Worm (Caenorhabditis elegans): ENCODE data around the gene F01F1.15.

F01F1.15 gene

DNA sequence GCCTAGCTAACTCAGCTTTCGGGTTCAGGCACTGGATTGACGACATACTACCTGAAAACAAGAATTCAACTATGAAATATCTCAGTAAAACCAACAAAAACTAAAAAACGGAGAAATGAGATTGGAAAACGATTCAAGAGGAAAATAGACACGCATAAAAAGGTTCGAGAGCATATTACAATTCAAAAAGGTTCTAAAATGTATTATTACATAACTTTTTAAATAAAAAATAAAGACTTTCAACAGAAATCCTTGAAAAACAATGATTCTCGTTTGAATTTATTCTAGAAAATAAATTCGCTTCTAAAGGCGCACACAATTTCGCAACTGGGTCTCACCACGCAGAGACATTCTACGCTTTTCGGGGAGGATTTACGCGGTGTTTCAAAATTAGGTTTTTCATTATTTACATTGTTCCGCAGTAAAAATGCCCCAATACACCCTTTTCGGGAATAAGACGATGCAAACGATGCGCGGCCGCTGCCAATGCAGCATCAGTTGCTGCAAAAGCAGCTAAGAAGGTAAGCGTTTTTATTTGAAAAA lies 13.6 kb downstream of the F01F1.15 start, which contains the start of the genes cct-6 and alh-9 (continued):
- TF ChIP-seq unc-130 (GFP tag; optimal IDR thresholded peaks at IDR 0.05) (no peak), F57A8.1 (GFP tag; optimal IDR thresholded peaks at IDR 0.05) (no peak), nhr-80 (tag; optimal IDR thresholded peaks at IDR 0.05) (peak; percentile 11), ceh-27 (GFP tag; optimal IDR thresholded peaks at IDR 0.05) (peak; percentile 35), dpff-1 (tag; optimal IDR thresholded peaks at IDR 0.05) (no peak), B0035.1 (tag; optimal IDR thresholded peaks at IDR 0.05) (no peak), F49E8.2 (tag; optimal IDR thresholded peaks at IDR 0.05; ENCODE audit: insufficient read depth) (no peak), rcor-1 (GFP tag; IDR thresholded peaks at IDR 0.05) (no peak), nhr-120 (GFP tag; IDR thresholded peaks at IDR 0.05) (no peak), dpl-1 (GFP tag; optimal IDR thresholded peaks at IDR 0.05) (peak; percentile 81), F37B4.10 (GFP tag; IDR thresholded peaks at IDR 0.05) (no peak), lin-40 (tag; optimal IDR thresholded peaks at IDR 0.05) (peak; percentile 31), hlh-26 (GFP tag; conservative IDR thresholded peaks at IDR 0.05) (no peak), Y95B8A.8 (GFP tag; IDR thresholded peaks at IDR 0.05) (no peak), mel-28 (tag; optimal IDR thresholded peaks at IDR 0.05; ENCODE audit: borderline replicate concordance) (no peak), unc-62 (GFP tag; optimal IDR thresholded peaks at IDR 0.05) (no peak), nhr-179 (tag; optimal IDR thresholded peaks at IDR 0.05) (no peak), lin-54 (GFP tag; optimal IDR thresholded peaks at IDR 0.05) (peak; percentile 91), somi-1 (GFP tag; optimal IDR thresholded peaks at IDR 0.05) (no peak), ztf-22 (GFP tag; optimal IDR thresholded peaks at IDR 0.05) (no peak), ceh-79 (tag; optimal IDR thresholded peaks at IDR 0.05) (no peak), attf-6 (GFP tag; IDR thresholded peaks at IDR 0.05) (no peak), D2030.7 (GFP tag; IDR thresholded peaks at IDR 0.05) (no peak), nfya-1 (tag; optimal IDR thresholded peaks at IDR 0.05; ENCODE audit: borderline replicate concordance, insufficient read depth) (no peak), snpc-4 (GFP tag; optimal IDR thresholded peaks at IDR 0.05) (no peak), snpc-4 (tag; optimal IDR thresholded peaks at IDR 0.05) (peak in 3 of 4 experiments; percentile 19 to 30 (median 22)), athp-1 (tag; optimal IDR thresholded peaks at IDR 0.05) (no peak), C17E4.6 (GFP tag; IDR thresholded peaks at IDR 0.05) (no peak), ztf-3 (GFP tag; optimal IDR thresholded peaks at IDR 0.05) (no peak), let-607 (tag; optimal IDR thresholded peaks at IDR 0.05) (no peak), ztf-26 (tag; optimal IDR thresholded peaks at IDR 0.05) (no peak), atf-7 (tag; optimal IDR thresholded peaks at IDR 0.05) (no peak), Y67H2A.10 (GFP tag; conservative IDR thresholded peaks at IDR 0.05) (no peak), F10E7.11 (tag; optimal IDR thresholded peaks at IDR 0.05) (no peak), Y53G8AR.9 (GFP tag; conservative IDR thresholded peaks at IDR 0.05) (no peak), lir-1 (GFP tag; conservative IDR thresholded peaks at IDR 0.05) (no peak), ztf-28 (GFP tag; IDR thresholded peaks at IDR 0.05) (no peak), efl-1 (GFP tag; optimal IDR thresholded peaks at IDR 0.05) (peak; percentile 70), sptf-2 (GFP tag; optimal IDR thresholded peaks at IDR 0.05) (no peak), Y53F4B.3 (GFP tag; IDR thresholded peaks at IDR 0.05) (no peak), F55B11.4 (tag; optimal IDR thresholded peaks at IDR 0.05; ENCODE audit: borderline replicate concordance, insufficient read depth) (no peak), ets-4 (GFP tag; optimal IDR thresholded peaks at IDR 0.05) (no peak), K11D2.4 (GFP tag; IDR thresholded peaks at IDR 0.05) (no peak), hlh-12 (tag; optimal IDR thresholded peaks at IDR 0.05) (no peak), mcd-1 (GFP tag; IDR thresholded peaks at IDR 0.05) (peak; percentile 58), Y56A3A.18 (GFP tag; IDR thresholded peaks at IDR 0.05) (no peak), snpc-1.1 (tag; optimal IDR thresholded peaks at IDR 0.05; ENCODE audit: insufficient read depth) (no peak)

Measured in whole organism, young adult.